Fruit fly (Drosophila melanogaster): ENCODE measurements around the gene Nedd8.

DNA sequence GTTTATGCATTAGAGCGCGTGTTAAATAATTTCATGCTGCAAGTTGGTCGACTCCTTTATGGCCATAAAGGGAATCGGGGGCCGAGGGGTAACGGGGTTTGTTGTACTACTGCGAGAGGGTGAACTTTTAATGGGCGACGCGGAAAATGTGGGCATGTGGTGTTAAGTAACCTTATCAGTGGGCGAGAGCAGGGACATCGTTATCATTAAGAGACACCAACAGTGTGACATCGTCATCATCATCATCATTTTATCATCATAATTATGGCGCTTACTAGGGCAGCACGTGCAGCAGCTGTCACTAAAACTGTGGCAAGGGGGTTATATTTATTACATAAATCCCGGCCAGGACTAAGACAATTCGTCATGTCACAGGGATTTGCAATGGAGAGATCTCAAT lies 26.2 kb downstream of the Nedd8 start:
- TF ChIP-seq scrt (GFP tag; optimal IDR thresholded peaks at IDR 0.05) (no peak), CG14710 (tag; optimal IDR thresholded peaks at IDR 0.05) (no peak), Blimp-1 (GFP tag; optimal IDR thresholded peaks at IDR 0.05) (no peak), CG12744 (GFP tag; optimal IDR thresholded peaks at IDR 0.05) (no peak), bbx (GFP tag; IDR thresholded peaks at IDR 0.05; ENCODE audit: partially characterized antibody) (no peak), cas (GFP tag; IDR thresholded peaks at IDR 0.05) (no peak), pan (optimal IDR thresholded peaks at IDR 0.05) (no peak), pan (GFP tag; optimal IDR thresholded peaks at IDR 0.05 in 1 of 2, IDR thresholded peaks at IDR 0.05 in 1 of 2) (no peak), Sin3A (optimal IDR thresholded peaks at IDR 0.05) (no peak), B-H1 (GFP tag; IDR thresholded peaks at IDR 0.05) (no peak), Camta (GFP tag; optimal IDR thresholded peaks at IDR 0.05) (no peak)

All from whole organism, embryonic.